Worm (Caenorhabditis elegans): ENCODE results near the gene B0034.5.

ce11 chrII:5931904-5932764 is 42.6 kb downstream of the B0034.5 start:
- no peak for TF ChIP-seq ceh-82 (tag; optimal IDR thresholded peaks at IDR 0.05)
- TF ChIP-seq ZK546.5 (tag; optimal IDR thresholded peaks at IDR 0.05) = no peak
- TF ChIP-seq mdl-1 (tag; optimal IDR thresholded peaks at IDR 0.05) = no peak
- no peak for TF ChIP-seq ceh-16 (tag; optimal IDR thresholded peaks at IDR 0.05)
- no peak for TF ChIP-seq snpc-4 (tag; optimal IDR thresholded peaks at IDR 0.05)
- TF ChIP-seq lsy-2 (tag; optimal IDR thresholded peaks at IDR 0.05) = peak in 1 of 2 experiments; percentile 66
- TF ChIP-seq lin-11 (tag; optimal IDR thresholded peaks at IDR 0.05) = no peak
- TF ChIP-seq nhr-11 (tag; optimal IDR thresholded peaks at IDR 0.05) = no peak
- TF ChIP-seq elt-3 (tag; optimal IDR thresholded peaks at IDR 0.05) = no peak
- TF ChIP-seq unc-62 (GFP tag; optimal IDR thresholded peaks at IDR 0.05) = peak; percentile 12
- no peak for TF ChIP-seq ama-1 (optimal IDR thresholded peaks at IDR 0.05)

Measured in whole organism, L2 larva.